Worm (Caenorhabditis elegans): ENCODE measurements around the gene C44B11.1.

C44B11.1 gene

ce11 chrIII:3169279-3169678 is 14.2 kb downstream of the C44B11.1 start:
- no peak for TF ChIP-seq ceh-36 (tag; optimal IDR thresholded peaks at IDR 0.05)
- no peak for TF ChIP-seq sea-1 (GFP tag; conservative IDR thresholded peaks at IDR 0.05)
- no peak for TF ChIP-seq ceh-13 (GFP tag; optimal IDR thresholded peaks at IDR 0.05)
- no peak for TF ChIP-seq ets-7 (tag; optimal IDR thresholded peaks at IDR 0.05)
- TF ChIP-seq flt-1 (GFP tag; IDR thresholded peaks at IDR 0.05) = no peak
- TF ChIP-seq hnd-1 (tag; optimal IDR thresholded peaks at IDR 0.05) = no peak
- TF ChIP-seq hmbx-1 (tag; optimal IDR thresholded peaks at IDR 0.05) = no peak
- TF ChIP-seq tra-4 (tag; optimal IDR thresholded peaks at IDR 0.05) = no peak
- no peak for TF ChIP-seq B0310.2 (tag; optimal IDR thresholded peaks at IDR 0.05)
- no peak for TF ChIP-seq tbx-37 (GFP tag; conservative IDR thresholded peaks at IDR 0.05)
- no peak for TF ChIP-seq tbx-11 (GFP tag; IDR thresholded peaks at IDR 0.05)
- no peak for TF ChIP-seq ama-1 (optimal IDR thresholded peaks at IDR 0.05)
- no peak for TF ChIP-seq pes-1 (GFP tag; IDR thresholded peaks at IDR 0.05)
- no peak for TF ChIP-seq scrt-1 (GFP tag; IDR thresholded peaks at IDR 0.05)
- no peak for TF ChIP-seq F13C5.2 (tag; optimal IDR thresholded peaks at IDR 0.05)
- TF ChIP-seq hmg-4 (GFP tag; optimal IDR thresholded peaks at IDR 0.05) = no peak
- TF ChIP-seq aly-1 (tag; optimal IDR thresholded peaks at IDR 0.05) = no peak

ce11 chrIII:3170538-3170937 is 15.5 kb downstream of the C44B11.1 start:
- TF ChIP-seq ceh-36 (tag; optimal IDR thresholded peaks at IDR 0.05) (no peak), tra-4 (tag; optimal IDR thresholded peaks at IDR 0.05) (no peak), hmg-4 (GFP tag; optimal IDR thresholded peaks at IDR 0.05) (no peak), flt-1 (GFP tag; IDR thresholded peaks at IDR 0.05) (no peak), F13C5.2 (tag; optimal IDR thresholded peaks at IDR 0.05) (no peak), hnd-1 (tag; optimal IDR thresholded peaks at IDR 0.05) (no peak), pes-1 (GFP tag; IDR thresholded peaks at IDR 0.05) (no peak), sea-1 (GFP tag; conservative IDR thresholded peaks at IDR 0.05) (no peak), scrt-1 (GFP tag; IDR thresholded peaks at IDR 0.05) (no peak), tbx-11 (GFP tag; IDR thresholded peaks at IDR 0.05) (no peak), ets-7 (tag; optimal IDR thresholded peaks at IDR 0.05) (no peak), ama-1 (optimal IDR thresholded peaks at IDR 0.05) (no peak), B0310.2 (tag; optimal IDR thresholded peaks at IDR 0.05) (no peak), hmbx-1 (tag; optimal IDR thresholded peaks at IDR 0.05) (no peak), tbx-37 (GFP tag; conservative IDR thresholded peaks at IDR 0.05) (no peak), aly-1 (tag; optimal IDR thresholded peaks at IDR 0.05) (no peak)

DNA sequence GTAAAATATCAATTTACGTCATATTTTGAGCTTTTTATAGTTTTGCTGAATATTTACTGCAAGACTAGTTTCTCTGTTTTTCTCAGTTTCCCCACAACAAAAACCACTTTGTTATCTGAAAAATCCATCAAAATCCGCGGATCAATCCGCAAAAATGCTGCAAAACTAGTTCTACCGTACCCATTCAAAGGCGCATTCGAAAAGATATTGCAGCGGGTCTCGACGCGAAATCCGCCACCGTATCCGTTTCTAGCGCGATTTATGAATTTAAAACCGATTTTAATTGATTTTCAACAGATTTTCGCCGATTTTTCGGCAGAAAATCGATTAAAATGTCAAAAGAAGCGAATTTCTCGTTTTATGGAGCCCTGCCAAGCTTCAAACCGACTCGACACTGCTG is 16.3 kb downstream of the C44B11.1 start, which contains the start of gene R148.4:
Gene R148.4, plus strand, starts transcription at position 211 of the 400 bp plus-strand sequence.
- TF ChIP-seq B0310.2 (tag; optimal IDR thresholded peaks at IDR 0.05) (peak; percentile 35), tbx-11 (GFP tag; IDR thresholded peaks at IDR 0.05) (no peak), hnd-1 (tag; optimal IDR thresholded peaks at IDR 0.05) (no peak), tra-4 (tag; optimal IDR thresholded peaks at IDR 0.05) (no peak)

DNA sequence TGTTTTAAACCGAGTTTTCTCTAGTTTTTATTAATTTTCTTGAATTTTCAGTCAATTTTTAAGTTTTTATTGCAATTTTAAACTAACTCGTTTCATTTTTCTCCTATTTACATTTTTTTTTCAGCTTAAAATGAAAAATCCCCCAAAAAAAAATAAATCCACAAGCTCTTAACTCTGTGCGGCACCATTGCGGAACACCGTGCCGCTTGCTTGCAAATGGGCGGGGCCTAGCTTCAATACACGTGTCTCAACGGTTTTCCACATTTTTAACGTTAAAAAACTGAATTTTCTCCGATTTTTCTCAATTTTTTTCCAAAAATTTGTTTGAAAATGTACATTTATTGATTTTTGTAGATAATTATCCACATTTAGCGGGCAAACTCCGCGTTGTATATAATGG is 19.9 kb downstream of the C44B11.1 start, which contains the start of gene R148.3:
Gene R148.3, plus strand, starts transcription at position 347 of the 400 bp plus-strand sequence.
- TF ChIP-seq sea-1 (GFP tag; conservative IDR thresholded peaks at IDR 0.05) (peak; percentile 80; the same call in 1 of the 2 replicates), ceh-36 (tag; optimal IDR thresholded peaks at IDR 0.05) (peak; percentile 94), hnd-1 (tag; optimal IDR thresholded peaks at IDR 0.05) (peak; percentile 64), flt-1 (GFP tag; IDR thresholded peaks at IDR 0.05) (peak; percentile 69; the same call in 1 of the 2 replicates), aly-1 (tag; optimal IDR thresholded peaks at IDR 0.05) (peak; percentile 68), B0310.2 (tag; optimal IDR thresholded peaks at IDR 0.05) (peak; percentile 58), ets-7 (tag; optimal IDR thresholded peaks at IDR 0.05) (peak; percentile 56), F13C5.2 (tag; optimal IDR thresholded peaks at IDR 0.05) (peak; percentile 86), tbx-11 (GFP tag; IDR thresholded peaks at IDR 0.05) (peak; percentile 73), ceh-13 (GFP tag; optimal IDR thresholded peaks at IDR 0.05) (peak; percentile 63), tbx-37 (GFP tag; conservative IDR thresholded peaks at IDR 0.05) (peak; percentile 76), tra-4 (tag; optimal IDR thresholded peaks at IDR 0.05) (peak; percentile 73), ama-1 (optimal IDR thresholded peaks at IDR 0.05) (no peak), pes-1 (GFP tag; IDR thresholded peaks at IDR 0.05) (peak; percentile 82), hmbx-1 (tag; optimal IDR thresholded peaks at IDR 0.05) (peak; percentile 32), scrt-1 (GFP tag; IDR thresholded peaks at IDR 0.05) (peak; percentile 82), hmg-4 (GFP tag; optimal IDR thresholded peaks at IDR 0.05) (peak; percentile 44)

ce11 chrIII:3176775-3177174 is 21.7 kb downstream of the C44B11.1 start:
- no peak for TF ChIP-seq flt-1 (GFP tag; IDR thresholded peaks at IDR 0.05)
- no peak for TF ChIP-seq ets-7 (tag; optimal IDR thresholded peaks at IDR 0.05)
- TF ChIP-seq tbx-11 (GFP tag; IDR thresholded peaks at IDR 0.05) = no peak
- no peak for TF ChIP-seq hmg-4 (GFP tag; optimal IDR thresholded peaks at IDR 0.05)
- no peak for TF ChIP-seq pes-1 (GFP tag; IDR thresholded peaks at IDR 0.05)
- no peak for TF ChIP-seq ceh-13 (GFP tag; optimal IDR thresholded peaks at IDR 0.05)
- no peak for TF ChIP-seq ama-1 (optimal IDR thresholded peaks at IDR 0.05)
- no peak for TF ChIP-seq ceh-36 (tag; optimal IDR thresholded peaks at IDR 0.05)
- no peak for TF ChIP-seq hnd-1 (tag; optimal IDR thresholded peaks at IDR 0.05)
- no peak for TF ChIP-seq aly-1 (tag; optimal IDR thresholded peaks at IDR 0.05)

ce11 chrIII:3179855-3180254 is 24.8 kb downstream of the C44B11.1 start:
- TF ChIP-seq ceh-36 (tag; optimal IDR thresholded peaks at IDR 0.05) (no peak), F13C5.2 (tag; optimal IDR thresholded peaks at IDR 0.05) (no peak), pes-1 (GFP tag; IDR thresholded peaks at IDR 0.05) (no peak)

- TF ChIP-seq tbx-11 (GFP tag; IDR thresholded peaks at IDR 0.05) (no peak), tra-4 (tag; optimal IDR thresholded peaks at IDR 0.05) (no peak), ceh-36 (tag; optimal IDR thresholded peaks at IDR 0.05) (no peak), sea-1 (GFP tag; conservative IDR thresholded peaks at IDR 0.05) (no peak), tbx-37 (GFP tag; conservative IDR thresholded peaks at IDR 0.05) (no peak), hmbx-1 (tag; optimal IDR thresholded peaks at IDR 0.05) (no peak), ets-7 (tag; optimal IDR thresholded peaks at IDR 0.05) (no peak), pes-1 (GFP tag; IDR thresholded peaks at IDR 0.05) (no peak), hnd-1 (tag; optimal IDR thresholded peaks at IDR 0.05) (no peak), F13C5.2 (tag; optimal IDR thresholded peaks at IDR 0.05) (no peak), hmg-4 (GFP tag; optimal IDR thresholded peaks at IDR 0.05) (no peak), scrt-1 (GFP tag; IDR thresholded peaks at IDR 0.05) (no peak)
Measured at ce11 chrIII:3183377-3183776, 28.3 kb downstream of the C44B11.1 start, which contains the start of gene lmtr-5. lmtr-5 (plus strand) TSS chrIII:3183677.

Data from whole organism, early embryonic.